Worm (Caenorhabditis elegans): Measurements from ENCODE around the gene Y17G9B.11.
A peak's percentile ranks its signal among the peaks of the same experiment; 100 is the strongest.

The Y17G9B.11 gene

ce11 chrIV:4749728-4750278, 6.6 kb upstream of the Y17G9B.11 start, which contains the start of the genes rpl-20 and Y17G9B.5 (continued):
- peak; percentile 98 for TF ChIP-seq mab-5 (tag; optimal IDR thresholded peaks at IDR 0.05)

ce11 chrIV:4751814-4752213, 4.6 kb upstream of the Y17G9B.11 start, which contains the start of gene Y17G9B.4:
Gene Y17G9B.4, plus strand, starts transcription at chrIV:4752119.
- TF ChIP-seq lsy-2 (tag; optimal IDR thresholded peaks at IDR 0.05) = no peak
- no peak for TF ChIP-seq dmd-4 (tag; optimal IDR thresholded peaks at IDR 0.05)
- no peak for TF ChIP-seq peb-1 (tag; optimal IDR thresholded peaks at IDR 0.05)
- TF ChIP-seq lin-39 (tag; optimal IDR thresholded peaks at IDR 0.05) = no peak
- no peak for TF ChIP-seq R02D3.7 (tag; optimal IDR thresholded peaks at IDR 0.05)
- no peak for TF ChIP-seq nhr-12 (tag; optimal IDR thresholded peaks at IDR 0.05)
- TF ChIP-seq elt-1 (tag; optimal IDR thresholded peaks at IDR 0.05) = no peak
- no peak for TF ChIP-seq nhr-25 (tag; optimal IDR thresholded peaks at IDR 0.05)

- TF ChIP-seq lsy-2 (tag; optimal IDR thresholded peaks at IDR 0.05) = peak in 1 of 2 experiments; percentile 24
- no peak for TF ChIP-seq ztf-4 (tag; optimal IDR thresholded peaks at IDR 0.05)
Observed at ce11 chrIV:4758659-4759058, 2.3 kb downstream of the Y17G9B.11 start, which contains the start of gene Y17G9B.8. Gene Y17G9B.8, minus strand, starts transcription at chrIV:4758840.

- TF ChIP-seq crh-2 (tag; optimal IDR thresholded peaks at IDR 0.05) (no peak), elt-1 (tag; optimal IDR thresholded peaks at IDR 0.05) (no peak), egl-27 (tag; optimal IDR thresholded peaks at IDR 0.05) (no peak), unc-55 (GFP tag; optimal IDR thresholded peaks at IDR 0.05) (no peak), ztf-11 (tag; optimal IDR thresholded peaks at IDR 0.05) (no peak), nhr-23 (tag; optimal IDR thresholded peaks at IDR 0.05) (no peak), blmp-1 (tag; optimal IDR thresholded peaks at IDR 0.05; ENCODE audit: insufficient read depth) (no peak), nhr-10 (tag; optimal IDR thresholded peaks at IDR 0.05) (no peak), F13H6.1 (tag; optimal IDR thresholded peaks at IDR 0.05) (no peak), unc-62 (GFP tag; optimal IDR thresholded peaks at IDR 0.05) (no peak), nhr-12 (tag; optimal IDR thresholded peaks at IDR 0.05) (no peak), lsy-2 (tag; optimal IDR thresholded peaks at IDR 0.05) (no peak), ztf-1 (GFP tag; conservative IDR thresholded peaks at IDR 0.05) (no peak), sma-9 (GFP tag; optimal IDR thresholded peaks at IDR 0.05) (no peak), sma-9 (tag; optimal IDR thresholded peaks at IDR 0.05) (no peak), unc-39 (tag; optimal IDR thresholded peaks at IDR 0.05) (no peak), skn-1 (tag; optimal IDR thresholded peaks at IDR 0.05) (no peak), nhr-6 (tag; optimal IDR thresholded peaks at IDR 0.05) (no peak)
Observed at ce11 chrIV:4760378-4761084, 4.1 kb downstream of the Y17G9B.11 start, which contains the start of the genes memi-1 and cyp-31A3. Gene memi-1, minus strand, starts transcription at chrIV:4760428. Gene cyp-31A3, plus strand, starts transcription at chrIV:4761049.

- TF ChIP-seq lsy-2 (tag; optimal IDR thresholded peaks at IDR 0.05) = peak in 1 of 2 experiments; percentile 52
Observed at ce11 chrIV:4762990-4763545, 6.7 kb downstream of the Y17G9B.11 start.

- TF ChIP-seq snpc-4 (tag; optimal IDR thresholded peaks at IDR 0.05) (no peak), elt-1 (tag; optimal IDR thresholded peaks at IDR 0.05) (no peak), nhr-25 (tag; optimal IDR thresholded peaks at IDR 0.05) (no peak), nhr-129 (tag; optimal IDR thresholded peaks at IDR 0.05) (no peak), dmd-4 (tag; optimal IDR thresholded peaks at IDR 0.05) (no peak), ama-1 (optimal IDR thresholded peaks at IDR 0.05) (no peak), nhr-237 (tag; optimal IDR thresholded peaks at IDR 0.05) (no peak)
Observed at ce11 chrIV:4763844-4764243, 7.4 kb downstream of the Y17G9B.11 start, which contains the start of gene Y17G9B.2. Gene Y17G9B.2, plus strand, starts transcription at chrIV:4764144.

- TF ChIP-seq nhr-21 (tag; optimal IDR thresholded peaks at IDR 0.05) = no peak
- no peak for TF ChIP-seq nhr-23 (tag; optimal IDR thresholded peaks at IDR 0.05)
- TF ChIP-seq skn-1 (tag; optimal IDR thresholded peaks at IDR 0.05) = no peak
- TF ChIP-seq nhr-10 (tag; optimal IDR thresholded peaks at IDR 0.05) = no peak
- no peak for TF ChIP-seq lin-13 (GFP tag; optimal IDR thresholded peaks at IDR 0.05)
- TF ChIP-seq blmp-1 (tag; optimal IDR thresholded peaks at IDR 0.05; ENCODE audit: insufficient read depth) = no peak
- no peak for TF ChIP-seq F13H6.1 (tag; optimal IDR thresholded peaks at IDR 0.05)
- no peak for TF ChIP-seq peb-1 (tag; optimal IDR thresholded peaks at IDR 0.05)
- no peak for TF ChIP-seq C34F6.9 (tag; optimal IDR thresholded peaks at IDR 0.05)
- TF ChIP-seq lin-39 (tag; optimal IDR thresholded peaks at IDR 0.05) = no peak
- TF ChIP-seq lsy-2 (tag; optimal IDR thresholded peaks at IDR 0.05) = no peak
- no peak for TF ChIP-seq nhr-129 (tag; optimal IDR thresholded peaks at IDR 0.05)
- TF ChIP-seq sma-9 (GFP tag; optimal IDR thresholded peaks at IDR 0.05) = no peak
- no peak for TF ChIP-seq sma-9 (tag; optimal IDR thresholded peaks at IDR 0.05)
- TF ChIP-seq alr-1 (tag; optimal IDR thresholded peaks at IDR 0.05) = no peak
- no peak for TF ChIP-seq Y55F3AM.14 (GFP tag; optimal IDR thresholded peaks at IDR 0.05)
- no peak for TF ChIP-seq crh-2 (tag; optimal IDR thresholded peaks at IDR 0.05)
- no peak for TF ChIP-seq nhr-77 (tag; optimal IDR thresholded peaks at IDR 0.05)
- TF ChIP-seq fos-1 (tag; optimal IDR thresholded peaks at IDR 0.05) = no peak
- TF ChIP-seq gmeb-1 (tag; optimal IDR thresholded peaks at IDR 0.05) = no peak
Observed at ce11 chrIV:4764422-4764821, 8.0 kb downstream of the Y17G9B.11 start, which contains the start of gene npp-26. Gene npp-26, plus strand, starts transcription at chrIV:4764722.
